Worm (Caenorhabditis elegans): ENCODE results near the gene F08D12.12.

F08D12.12 gene

DNA sequence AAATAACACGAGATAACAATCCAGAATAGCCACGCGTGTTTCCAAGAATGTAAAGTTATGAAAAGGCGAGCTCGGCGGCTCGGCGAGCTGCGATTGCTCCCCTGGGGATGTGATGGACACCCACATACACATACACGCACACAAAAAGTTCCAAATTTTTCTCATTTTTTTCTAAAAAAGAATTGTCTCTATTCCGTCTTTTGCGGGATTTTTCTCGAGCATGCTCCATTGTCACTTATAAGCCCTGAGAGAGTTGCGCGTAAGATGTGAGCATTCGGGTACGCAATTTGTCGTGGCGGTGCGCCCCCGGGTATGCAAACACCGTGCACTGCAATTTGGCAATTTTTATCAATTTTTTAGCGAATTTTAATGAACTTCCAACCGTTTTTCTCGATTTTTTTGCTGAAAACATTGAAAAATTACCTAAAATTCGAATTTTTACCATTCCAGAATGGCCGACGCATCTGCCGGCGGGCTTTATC lies at the start of gene F08D12.12, which contains the start of gene srpa-72:
F08D12.12 (minus strand) TSS at position 51 of the 482 bp plus-strand sequence.
srpa-72 (plus strand) TSS at position 451 of the 482 bp plus-strand sequence.
- TF ChIP-seq ref-1 (GFP tag; conservative IDR thresholded peaks at IDR 0.05) (no peak), flt-1 (GFP tag; IDR thresholded peaks at IDR 0.05) (no peak), ztf-23 (GFP tag; IDR thresholded peaks at IDR 0.05) (no peak), med-1 (GFP tag; optimal IDR thresholded peaks at IDR 0.05; ENCODE audit: insufficient read depth) (no peak), cog-1 (tag; optimal IDR thresholded peaks at IDR 0.05) (no peak), klf-2 (GFP tag; conservative IDR thresholded peaks at IDR 0.05) (no peak), tab-1 (GFP tag; IDR thresholded peaks at IDR 0.05) (no peak), T22C8.4 (GFP tag; IDR thresholded peaks at IDR 0.05) (no peak)

ce11 chrII:2834105-2834504 lies 47.2 kb upstream of the F08D12.12 start:
- no peak for TF ChIP-seq cog-1 (tag; optimal IDR thresholded peaks at IDR 0.05)
- TF ChIP-seq flt-1 (GFP tag; IDR thresholded peaks at IDR 0.05) = no peak
- TF ChIP-seq ztf-23 (GFP tag; IDR thresholded peaks at IDR 0.05) = no peak
- TF ChIP-seq ztf-29 (GFP tag; IDR thresholded peaks at IDR 0.05) = no peak
- TF ChIP-seq klf-2 (GFP tag; conservative IDR thresholded peaks at IDR 0.05) = no peak
- TF ChIP-seq T22C8.4 (GFP tag; IDR thresholded peaks at IDR 0.05) = no peak
- no peak for TF ChIP-seq med-1 (GFP tag; optimal IDR thresholded peaks at IDR 0.05; ENCODE audit: insufficient read depth)
- no peak for TF ChIP-seq ref-1 (GFP tag; conservative IDR thresholded peaks at IDR 0.05)
- no peak for TF ChIP-seq tab-1 (GFP tag; IDR thresholded peaks at IDR 0.05)

DNA sequence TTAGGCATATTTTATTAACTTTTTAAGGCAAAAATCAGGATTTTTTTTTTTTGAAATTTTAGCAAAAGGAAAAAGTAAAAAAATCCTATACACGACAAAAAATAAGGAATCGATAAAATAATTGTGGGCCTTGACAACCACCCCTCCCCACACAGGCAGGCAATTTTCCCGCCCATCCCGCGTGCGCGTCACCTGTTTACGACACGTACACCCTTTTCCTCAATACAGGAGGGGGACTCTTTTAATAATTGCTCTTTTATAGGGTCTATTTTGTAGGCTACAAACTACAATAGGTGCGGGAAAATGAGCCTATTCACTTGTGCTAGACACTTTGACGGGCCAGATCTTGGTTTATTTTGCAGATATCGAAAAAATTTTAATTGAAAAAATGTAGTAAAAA lies 45.7 kb upstream of the F08D12.12 start:
- TF ChIP-seq med-1 (GFP tag; optimal IDR thresholded peaks at IDR 0.05; ENCODE audit: insufficient read depth) (no peak), ref-1 (GFP tag; conservative IDR thresholded peaks at IDR 0.05) (no peak), tab-1 (GFP tag; IDR thresholded peaks at IDR 0.05) (no peak), T22C8.4 (GFP tag; IDR thresholded peaks at IDR 0.05) (no peak), ztf-29 (GFP tag; IDR thresholded peaks at IDR 0.05) (no peak), cog-1 (tag; optimal IDR thresholded peaks at IDR 0.05) (no peak), ztf-23 (GFP tag; IDR thresholded peaks at IDR 0.05) (no peak), flt-1 (GFP tag; IDR thresholded peaks at IDR 0.05) (no peak), klf-2 (GFP tag; conservative IDR thresholded peaks at IDR 0.05) (no peak)

ce11 chrII:2832098-2832497 lies 45.2 kb upstream of the F08D12.12 start:
- no peak for TF ChIP-seq med-1 (GFP tag; optimal IDR thresholded peaks at IDR 0.05; ENCODE audit: insufficient read depth)
- no peak for TF ChIP-seq ztf-29 (GFP tag; IDR thresholded peaks at IDR 0.05)
- TF ChIP-seq T22C8.4 (GFP tag; IDR thresholded peaks at IDR 0.05) = no peak
- TF ChIP-seq tab-1 (GFP tag; IDR thresholded peaks at IDR 0.05) = no peak
- no peak for TF ChIP-seq ref-1 (GFP tag; conservative IDR thresholded peaks at IDR 0.05)
- TF ChIP-seq klf-2 (GFP tag; conservative IDR thresholded peaks at IDR 0.05) = no peak
- no peak for TF ChIP-seq cog-1 (tag; optimal IDR thresholded peaks at IDR 0.05)
- TF ChIP-seq ztf-23 (GFP tag; IDR thresholded peaks at IDR 0.05) = no peak
- TF ChIP-seq flt-1 (GFP tag; IDR thresholded peaks at IDR 0.05) = no peak

- TF ChIP-seq tab-1 (GFP tag; IDR thresholded peaks at IDR 0.05) = no peak
- no peak for TF ChIP-seq ztf-23 (GFP tag; IDR thresholded peaks at IDR 0.05)
- TF ChIP-seq cog-1 (tag; optimal IDR thresholded peaks at IDR 0.05) = no peak
- TF ChIP-seq flt-1 (GFP tag; IDR thresholded peaks at IDR 0.05) = no peak
- TF ChIP-seq ref-1 (GFP tag; conservative IDR thresholded peaks at IDR 0.05) = no peak
- no peak for TF ChIP-seq med-1 (GFP tag; optimal IDR thresholded peaks at IDR 0.05; ENCODE audit: insufficient read depth)
- TF ChIP-seq T22C8.4 (GFP tag; IDR thresholded peaks at IDR 0.05) = no peak
- TF ChIP-seq ztf-29 (GFP tag; IDR thresholded peaks at IDR 0.05) = no peak
- TF ChIP-seq klf-2 (GFP tag; conservative IDR thresholded peaks at IDR 0.05) = no peak
These were observed 44.3 kb upstream of the F08D12.12 start, which contains the start of gene K12H6.6 for ce11 chrII:2831173-2831572. Gene K12H6.6 (minus strand): TSS chrII:2831233.

- TF ChIP-seq klf-2 (GFP tag; conservative IDR thresholded peaks at IDR 0.05) (0 out of 2 replicates have a peak, but pooled peaks have one; percentile 58), cog-1 (tag; optimal IDR thresholded peaks at IDR 0.05) (no peak)
These were observed 43.3 kb upstream of the F08D12.12 start for ce11 chrII:2830144-2830543.

DNA sequence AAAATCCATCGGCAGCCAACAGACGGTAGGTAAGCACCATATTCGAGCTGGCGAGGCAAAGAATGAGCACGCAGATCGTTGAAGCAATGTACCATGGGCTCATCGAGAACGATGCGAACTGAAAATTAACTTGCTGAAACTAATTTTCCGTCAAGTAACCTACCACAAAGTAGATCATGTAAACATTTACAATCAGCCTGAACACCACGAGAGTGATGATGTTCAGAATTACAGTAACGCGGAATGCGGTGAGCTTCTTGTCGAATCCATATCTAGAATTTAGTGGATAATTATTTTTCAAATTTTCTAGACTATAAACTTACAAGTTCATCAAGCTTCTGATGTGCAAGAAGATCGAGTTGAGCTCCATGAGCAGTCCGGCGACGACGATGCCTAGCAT lies 42.6 kb upstream of the F08D12.12 start:
- TF ChIP-seq ztf-23 (GFP tag; IDR thresholded peaks at IDR 0.05) (no peak), ref-1 (GFP tag; conservative IDR thresholded peaks at IDR 0.05) (no peak), T22C8.4 (GFP tag; IDR thresholded peaks at IDR 0.05) (no peak), flt-1 (GFP tag; IDR thresholded peaks at IDR 0.05) (no peak), ztf-29 (GFP tag; IDR thresholded peaks at IDR 0.05) (no peak), cog-1 (tag; optimal IDR thresholded peaks at IDR 0.05) (no peak), tab-1 (GFP tag; IDR thresholded peaks at IDR 0.05) (no peak), klf-2 (GFP tag; conservative IDR thresholded peaks at IDR 0.05) (no peak), med-1 (GFP tag; optimal IDR thresholded peaks at IDR 0.05; ENCODE audit: insufficient read depth) (no peak)

- TF ChIP-seq ref-1 (GFP tag; conservative IDR thresholded peaks at IDR 0.05) (no peak), ztf-29 (GFP tag; IDR thresholded peaks at IDR 0.05) (no peak), tab-1 (GFP tag; IDR thresholded peaks at IDR 0.05) (no peak), T22C8.4 (GFP tag; IDR thresholded peaks at IDR 0.05) (no peak), ztf-23 (GFP tag; IDR thresholded peaks at IDR 0.05) (no peak), klf-2 (GFP tag; conservative IDR thresholded peaks at IDR 0.05) (no peak), cog-1 (tag; optimal IDR thresholded peaks at IDR 0.05) (no peak), med-1 (GFP tag; optimal IDR thresholded peaks at IDR 0.05; ENCODE audit: insufficient read depth) (no peak), flt-1 (GFP tag; IDR thresholded peaks at IDR 0.05) (no peak)
These were observed 41.0 kb upstream of the F08D12.12 start, which contains the start of gene K12H6.8 for ce11 chrII:2827859-2828403. Gene K12H6.8 (plus strand): TSS chrII:2827896.

- TF ChIP-seq ztf-29 (GFP tag; IDR thresholded peaks at IDR 0.05) = no peak
- TF ChIP-seq tab-1 (GFP tag; IDR thresholded peaks at IDR 0.05) = no peak
- no peak for TF ChIP-seq flt-1 (GFP tag; IDR thresholded peaks at IDR 0.05)
- TF ChIP-seq ztf-23 (GFP tag; IDR thresholded peaks at IDR 0.05) = no peak
- TF ChIP-seq cog-1 (tag; optimal IDR thresholded peaks at IDR 0.05) = no peak
- no peak for TF ChIP-seq klf-2 (GFP tag; conservative IDR thresholded peaks at IDR 0.05)
- TF ChIP-seq med-1 (GFP tag; optimal IDR thresholded peaks at IDR 0.05; ENCODE audit: insufficient read depth) = no peak
- no peak for TF ChIP-seq T22C8.4 (GFP tag; IDR thresholded peaks at IDR 0.05)
- TF ChIP-seq ref-1 (GFP tag; conservative IDR thresholded peaks at IDR 0.05) = no peak
These were observed 39.2 kb upstream of the F08D12.12 start, which contains the start of gene K12H6.5 for ce11 chrII:2826073-2826472. Gene K12H6.5 (minus strand): TSS chrII:2826173.

Data from whole organism, midembryonic.